Fruit fly (Drosophila melanogaster) whole organism, embryonic: ENCODE data around the gene CG31268.
A peak's percentile ranks its signal among the peaks of the same experiment; 100 is the strongest.

Experiments
- Abd-B ChIP-seq: fragments of 200-800 bp; sonication (Bioruptor generic); optimal IDR thresholded peaks from 2 replicates; lab custom pipeline; 2018; ENCODE audit warnings: missing biosample characterization, mild to moderate bottlenecking, missing genetic modification characterization, moderate library complexity
- B-H1 ChIP-seq: fragments of 200-800 bp; sonication (Bioruptor generic); IDR thresholded peaks from 3 replicates; pipeline ENCODE4 v1.3.6; 2022; ENCODE audit warnings: missing biosample characterization, missing genetic modification characterization
- CG11085 ChIP-seq: fragments of 200-800 bp; sonication (Bioruptor generic); IDR thresholded peaks from 2 replicates; pipeline ENCODE4 v1.3.6; 2022; ENCODE audit warnings: missing biosample characterization, missing genetic modification characterization
- CG12155 ChIP-seq: fragments of 200-800 bp; sonication (Bioruptor generic); optimal IDR thresholded peaks from 3 replicates; lab custom pipeline; 2016; ENCODE audit warnings: missing biosample characterization, missing genetic modification characterization
- CG12942 ChIP-seq: fragments of 200-800 bp; sonication (Bioruptor generic); optimal IDR thresholded peaks from 3 replicates; lab custom pipeline; 2016; ENCODE audit warnings: missing biosample characterization, missing genetic modification characterization
- CG13624 ChIP-seq: fragments of 200-800 bp; sonication (Bioruptor generic); optimal IDR thresholded peaks from 2 replicates; lab custom pipeline; 2016; ENCODE audit warnings: missing biosample characterization, missing genetic modification characterization
- CG13894 ChIP-seq: fragments of 200-800 bp; sonication (Bioruptor generic); optimal IDR thresholded peaks from 3 replicates; lab custom pipeline; 2018; ENCODE audit warnings: missing biosample characterization, mild to moderate bottlenecking, missing genetic modification characterization, moderate library complexity
- CG14860 ChIP-seq: fragments of 200-800 bp; sonication (Bioruptor generic); IDR thresholded peaks from 3 replicates; pipeline ENCODE4 v1.3.6; 2022; ENCODE audit warnings: missing biosample characterization, missing genetic modification characterization; ENCODE audit not compliant: partially characterized antibody
- CG16815 ChIP-seq: fragments of 200-800 bp; sonication (Bioruptor generic); optimal IDR thresholded peaks from 3 replicates; lab custom pipeline; 2017; ENCODE audit warnings: missing biosample characterization, mild to moderate bottlenecking, missing genetic modification characterization
- CG17385 ChIP-seq: fragments of 200-800 bp; sonication (Bioruptor generic); optimal IDR thresholded peaks from 3 replicates; lab custom pipeline; 2018; ENCODE audit warnings: missing biosample characterization, mild to moderate bottlenecking, missing genetic modification characterization
- CG18011 ChIP-seq: fragments of 200-800 bp; sonication (Bioruptor generic); optimal IDR thresholded peaks from 2 replicates; lab custom pipeline; 2017; ENCODE audit warnings: missing biosample characterization, missing genetic modification characterization, mild to moderate bottlenecking, moderate library complexity, missing genotype
- CG18599 ChIP-seq: fragments of 200-800 bp; sonication (Bioruptor generic); optimal IDR thresholded peaks from 3 replicates; lab custom pipeline; 2017; ENCODE audit warnings: missing biosample characterization, missing genetic modification characterization, mild to moderate bottlenecking, moderate library complexity, missing genetic modification reagents
- CG33557 ChIP-seq: fragments of 200-800 bp; sonication (Bioruptor generic); optimal IDR thresholded peaks from 2 replicates; lab custom pipeline; 2019; ENCODE audit warnings: missing biosample characterization, mild to moderate bottlenecking, missing genetic modification characterization, moderate library complexity
- CG4328 ChIP-seq: fragments of 200-800 bp; sonication (Bioruptor generic); optimal IDR thresholded peaks from 3 replicates; lab custom pipeline; 2017; ENCODE audit warnings: missing biosample characterization, missing genetic modification reagents, missing genetic modification characterization
- CG7928 ChIP-seq: fragments of 200-800 bp; sonication (Bioruptor generic); optimal IDR thresholded peaks from 2 replicates; lab custom pipeline; 2017; ENCODE audit warnings: missing biosample characterization, mild to moderate bottlenecking, missing genetic modification characterization
- CG8359 ChIP-seq: fragments of 200-800 bp; sonication (Bioruptor generic); optimal IDR thresholded peaks from 2 replicates; lab custom pipeline; 2017; ENCODE audit warnings: missing biosample characterization, mild to moderate bottlenecking, missing genetic modification characterization, borderline replicate concordance
- CG9215 ChIP-seq: fragments of 200-800 bp; sonication (Bioruptor generic); IDR thresholded peaks from 2 replicates; pipeline ENCODE4 v1.3.6; 2022; ENCODE audit warnings: missing biosample characterization, missing genetic modification characterization
- CG9932 ChIP-seq: fragments of 200-800 bp; sonication (Bioruptor generic); IDR thresholded peaks from 2 replicates; pipeline ENCODE4 v1.3.6; 2022; ENCODE audit warnings: missing biosample characterization, missing genetic modification characterization
- D19A ChIP-seq: fragments of 200-800 bp; optimal IDR thresholded peaks from 3 replicates; lab custom pipeline; 2019; ENCODE audit warnings: missing biosample characterization, mild to moderate bottlenecking, missing genetic modification characterization, moderate library complexity
- Dek ChIP-seq: fragments of 200-800 bp; sonication (Bioruptor generic); optimal IDR thresholded peaks from 3 replicates; lab custom pipeline; 2019; ENCODE audit warnings: missing biosample characterization, mild to moderate bottlenecking, missing genetic modification characterization, moderate library complexity
- Dip3 ChIP-seq: fragments of 200-800 bp; sonication (Bioruptor generic); optimal IDR thresholded peaks from 3 replicates; lab custom pipeline; 2016; ENCODE audit warnings: missing biosample characterization, missing genetic modification characterization
- Gsc ChIP-seq: fragments of 200-800 bp; sonication (Bioruptor generic); IDR thresholded peaks from 2 replicates; pipeline ENCODE4 v1.3.6; 2022; ENCODE audit warnings: missing biosample characterization, missing genetic modification characterization
- HLH3B ChIP-seq: fragments of 200-800 bp; sonication (Bioruptor generic); IDR thresholded peaks from 2 replicates; pipeline ENCODE4 v1.3.6; 2022; ENCODE audit warnings: missing biosample characterization, missing genetic modification characterization
- Hmr ChIP-seq: fragments of 200-800 bp; sonication (Bioruptor generic); optimal IDR thresholded peaks from 3 replicates; lab custom pipeline; 2017; ENCODE audit warnings: mild to moderate bottlenecking, missing biosample characterization, missing genetic modification reagents, missing genetic modification characterization
- Hsf ChIP-seq: fragments of 200-800 bp; sonication (Bioruptor generic); optimal IDR thresholded peaks from 3 replicates; lab custom pipeline; 2016; ENCODE audit warnings: missing biosample characterization, missing genetic modification characterization
- Max ChIP-seq: fragments of 200-800 bp; sonication (Bioruptor generic); optimal IDR thresholded peaks from 2 replicates; lab custom pipeline; 2016; ENCODE audit warnings: missing biosample characterization, mild to moderate bottlenecking, missing genetic modification characterization
- Mes4 ChIP-seq: fragments of 200-800 bp; sonication (Bioruptor generic); optimal IDR thresholded peaks from 2 replicates; lab custom pipeline; 2016; ENCODE audit warnings: missing biosample characterization, missing genetic modification characterization
- Mrtf ChIP-seq: fragments of 200-800 bp; sonication (Bioruptor generic); IDR thresholded peaks from 3 replicates; pipeline ENCODE4 v1.3.6; 2022; ENCODE audit warnings: missing biosample characterization, missing genetic modification characterization
- NK7.1 ChIP-seq: fragments of 200-800 bp; sonication (Bioruptor generic); optimal IDR thresholded peaks from 3 replicates; lab custom pipeline; 2016; ENCODE audit warnings: missing biosample characterization, missing genetic modification characterization
- Nf-YA ChIP-seq: fragments of 200-800 bp; sonication (Bioruptor generic); IDR thresholded peaks from 2 replicates; pipeline ENCODE4 v1.3.6; 2022; ENCODE audit warnings: missing biosample characterization, missing genetic modification characterization
- Optix ChIP-seq: fragments of 200-800 bp; sonication (Bioruptor generic); IDR thresholded peaks from 3 replicates; pipeline ENCODE4 v1.3.6; 2022; ENCODE audit warnings: missing biosample characterization, missing genetic modification characterization
- Scr ChIP-seq: fragments of 200-800 bp; sonication (Bioruptor generic); IDR thresholded peaks from 2 replicates; pipeline ENCODE4 v1.3.6; 2022; ENCODE audit warnings: missing biosample characterization, missing genetic modification characterization; ENCODE audit not compliant: partially characterized antibody
- abd-A ChIP-seq: fragments of 200-800 bp; sonication (Bioruptor generic); optimal IDR thresholded peaks from 3 replicates; lab custom pipeline; 2019; ENCODE audit warnings: missing biosample characterization, mild to moderate bottlenecking, missing genetic modification characterization, moderate library complexity
- br ChIP-seq: fragments of >200 bp; optimal IDR thresholded peaks from 2 replicates; lab custom pipeline; 2017
- cas ChIP-seq: fragments of 200-800 bp; sonication (Bioruptor generic); IDR thresholded peaks from 2 replicates; pipeline ENCODE4 v1.3.6; 2022; ENCODE audit warnings: missing biosample characterization, missing genetic modification characterization
- danr ChIP-seq: fragments of 200-800 bp; sonication (Bioruptor generic); IDR thresholded peaks from 2 replicates; pipeline ENCODE4 v1.3.6; 2022; ENCODE audit warnings: missing biosample characterization, missing genetic modification characterization
- dmrt11E ChIP-seq: fragments of 200-800 bp; sonication (Bioruptor generic); optimal IDR thresholded peaks from 3 replicates; lab custom pipeline; 2018; ENCODE audit warnings: missing biosample characterization, mild to moderate bottlenecking, missing genetic modification characterization, moderate library complexity
- fd96Cb ChIP-seq: fragments of 200-800 bp; sonication (Bioruptor generic); optimal IDR thresholded peaks from 2 replicates; lab custom pipeline; 2018; ENCODE audit warnings: missing biosample characterization, mild to moderate bottlenecking, missing genetic modification characterization, moderate library complexity
- fu2 ChIP-seq: fragments of 200-800 bp; sonication (Bioruptor generic); optimal IDR thresholded peaks from 2 replicates; lab custom pipeline; 2016; ENCODE audit warnings: missing biosample characterization, missing genetic modification characterization
- gfzf ChIP-seq: fragments of 200-800 bp; sonication (Bioruptor generic); optimal IDR thresholded peaks from 2 replicates; lab custom pipeline; 2016; ENCODE audit warnings: missing biosample characterization, mild to moderate bottlenecking, missing genetic modification characterization, moderate library complexity
- hb ChIP-seq: fragments of 200-800 bp; sonication (Bioruptor generic); IDR thresholded peaks from 3 replicates; pipeline ENCODE4 v1.3.6; 2022; ENCODE audit warnings: missing biosample characterization, missing genetic modification characterization; ENCODE audit not compliant: partially characterized antibody
- jigr1 ChIP-seq: fragments of 200-800 bp; sonication (Bioruptor generic); IDR thresholded peaks from 3 replicates; pipeline ENCODE4 v1.3.6; 2022; ENCODE audit warnings: missing biosample characterization, missing genetic modification characterization
- maf-S ChIP-seq: fragments of 200-800 bp; sonication (Bioruptor generic); optimal IDR thresholded peaks from 2 replicates; lab custom pipeline; 2016; ENCODE audit warnings: missing biosample characterization, missing genetic modification characterization
- nmo ChIP-seq: fragments of 200-800 bp; sonication (Bioruptor generic); optimal IDR thresholded peaks from 2 replicates; lab custom pipeline; 2018; ENCODE audit warnings: missing biosample characterization, mild to moderate bottlenecking, missing genetic modification characterization, moderate library complexity
- prd ChIP-seq, 3 experiments: fragments of >200 bp in 2 of 3; fragments of 200-800 bp in 1 of 3; sonication (Bioruptor generic) in 1 of 3; optimal IDR thresholded peaks in 2 of 3; IDR thresholded peaks in 1 of 3; 2 replicates in 2 of 3; 3 replicates in 1 of 3; pipeline versions ENCODE4 v1.3.6 to Lab custom; 2017 to 2022; ENCODE audit warnings: missing biosample characterization in 1 of 3, missing genetic modification characterization in 1 of 3
- run ChIP-seq: fragments of 200-800 bp; sonication (Bioruptor generic); optimal IDR thresholded peaks from 3 replicates; lab custom pipeline; 2018; ENCODE audit warnings: missing biosample characterization, mild to moderate bottlenecking, missing genetic modification characterization
- tll ChIP-seq, 2 experiments: fragments of 200-800 bp in 1 of 2; fragments of >200 bp in 1 of 2; sonication (Bioruptor generic) in 1 of 2; optimal IDR thresholded peaks; 2 replicates each; lab custom pipeline; 2017 to 2019; ENCODE audit warnings: missing biosample characterization in 2 of 2, missing genetic modification characterization in 2 of 2, mild to moderate bottlenecking in 1 of 2, moderate library complexity in 1 of 2

CG31268 gene

DNA sequence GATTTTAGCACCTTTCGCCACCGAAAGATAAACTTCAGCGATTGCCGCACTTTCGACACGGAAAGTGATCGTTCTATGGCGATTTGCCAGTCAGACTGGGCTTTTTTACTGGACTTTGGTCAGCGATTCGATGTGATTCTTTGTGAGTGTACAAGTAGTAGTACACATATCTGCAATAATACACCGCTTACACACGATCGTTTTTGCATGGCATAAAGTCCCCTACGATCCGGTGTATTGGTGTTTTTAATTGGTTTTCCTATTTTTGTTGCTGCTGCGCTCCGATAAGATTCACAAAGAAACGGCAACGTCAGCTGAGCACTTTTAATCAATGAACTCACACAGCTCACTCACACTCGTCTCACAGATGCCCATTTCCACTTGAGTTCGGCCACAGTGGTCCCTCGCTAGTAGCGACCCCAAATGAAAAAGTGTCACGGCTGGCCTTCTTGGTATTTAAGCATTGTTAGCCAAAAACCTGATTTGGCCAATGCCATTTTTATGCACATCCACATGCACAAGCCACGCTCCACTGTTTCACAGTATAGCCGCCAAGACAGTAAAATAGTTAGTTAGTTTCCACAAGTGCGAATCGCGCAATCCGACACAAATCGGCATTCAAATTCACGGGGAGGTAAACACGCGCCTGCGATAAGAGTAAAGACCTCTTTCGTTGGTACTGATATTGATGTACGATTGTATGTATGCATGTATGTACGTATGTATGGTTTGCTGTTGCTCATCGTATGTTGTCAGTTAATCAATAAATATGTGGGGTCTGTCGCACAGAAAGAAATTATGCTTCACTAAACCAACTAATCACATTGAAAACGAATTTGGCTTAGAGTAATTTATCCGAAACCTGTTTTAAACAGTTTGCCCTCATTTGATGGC is 45.2 kb upstream of the CG31268 start (continued):
- TF ChIP-seq CG9215: peak; percentile 96
- TF ChIP-seq jigr1: peak; percentile 81; the same call in 1 of the 3 replicates
- peak; percentile 94 for TF ChIP-seq maf-S (GFP tag; lab: Kevin White, UChicago)
- TF ChIP-seq Gsc (GFP tag; lab: Robert Waterston, UW): no peak
- peak; percentile 63 for TF ChIP-seq run (tag; lab: Kevin White, UChicago)
- TF ChIP-seq HLH3B (GFP tag; lab: Robert Waterston, UW): peak; percentile 88
- TF ChIP-seq fu2: peak; percentile 95
- TF ChIP-seq CG12155 (GFP tag; lab: Kevin White, UChicago): peak; percentile 94
- peak; percentile 65 for TF ChIP-seq fd96Cb (tag; lab: Kevin White, UChicago)
- TF ChIP-seq CG18011 (GFP tag; lab: Kevin White, UChicago): peak; percentile 75
- peak; percentile 83 for TF ChIP-seq Max (GFP tag; lab: Kevin White, UChicago)
- TF ChIP-seq NK7.1: peak; percentile 93
- TF ChIP-seq Hmr (GFP tag; lab: Kevin White, UChicago): peak; percentile 97
- TF ChIP-seq Hsf (GFP tag; lab: Kevin White, UChicago): peak; percentile 91
- TF ChIP-seq Abd-B (GFP tag; lab: Kevin White, UChicago): peak; percentile 94
- TF ChIP-seq gfzf: peak; percentile 11
- peak; percentile 94 for TF ChIP-seq Dek (tag; lab: Kevin White, UChicago)
- peak; percentile 60 for TF ChIP-seq D19A
- TF ChIP-seq Mes4 (GFP tag; lab: Kevin White, UChicago): peak; percentile 81
- peak; percentile 98 for TF ChIP-seq CG18599
- TF ChIP-seq prd (optimal IDR thresholded peaks at IDR 0.05; lab: Kevin White, UChicago): no peak
- peak; percentile 97 for TF ChIP-seq prd (GFP tag; IDR thresholded peaks at IDR 0.05; lab: Robert Waterston, UW)
- peak; percentile 96; the same call in 2 of the 3 replicates for TF ChIP-seq Optix (GFP tag; lab: Robert Waterston, UW)
- TF ChIP-seq danr: peak; percentile 88
- peak; percentile 97 for TF ChIP-seq Mrtf (GFP tag; lab: Robert Waterston, UW)
- peak; percentile 34 for TF ChIP-seq CG8359 (GFP tag; lab: Kevin White, UChicago)
- TF ChIP-seq CG13624 (GFP tag; lab: Kevin White, UChicago): peak; percentile 97
- peak; percentile 85 for TF ChIP-seq Nf-YA
- peak; percentile 95 for TF ChIP-seq CG13894 (tag; lab: Kevin White, UChicago)
- peak; percentile 69 for TF ChIP-seq CG7928
- TF ChIP-seq hb (GFP tag; lab: Robert Waterston, UW): no peak
- TF ChIP-seq CG14860: no peak
- peak; percentile 93 for TF ChIP-seq B-H1 (GFP tag; lab: Robert Waterston, UW)
- TF ChIP-seq dmrt11E (tag; lab: Kevin White, UChicago): peak; percentile 35
- peak; percentile 84 for TF ChIP-seq nmo
- TF ChIP-seq CG33557 (GFP tag; lab: Kevin White, UChicago): peak; percentile 33
- peak; percentile 98 for TF ChIP-seq Dip3 (GFP tag; lab: Kevin White, UChicago)
- TF ChIP-seq CG11085 (GFP tag; lab: Robert Waterston, UW): peak; percentile 95
- TF ChIP-seq br: no peak
- TF ChIP-seq CG9932 (GFP tag; lab: Robert Waterston, UW): peak; percentile 99
- TF ChIP-seq CG17385: peak; percentile 89
- TF ChIP-seq abd-A (tag; lab: Kevin White, UChicago): peak; percentile 45
- no peak for TF ChIP-seq tll (GFP tag; optimal IDR thresholded peaks at IDR 0.05; lab: Kevin White, UChicago)
- peak; percentile 91 for TF ChIP-seq CG16815 (GFP tag; lab: Kevin White, UChicago)
- TF ChIP-seq cas (GFP tag; lab: Robert Waterston, UW): peak; percentile 92
- peak; percentile 85 for TF ChIP-seq CG4328 (GFP tag; lab: Kevin White, UChicago)
- peak; percentile 92 for TF ChIP-seq CG12942 (GFP tag; lab: Kevin White, UChicago)
- TF ChIP-seq Scr: no peak
